Fruit fly (Drosophila melanogaster) whole organism, embryonic: Measurements from ENCODE around the gene endos.

Experiments
- CG1024 ChIP-seq: fragments of 200-800 bp; sonication (Bioruptor generic); IDR thresholded peaks from 2 replicates; pipeline ENCODE4 v1.3.6; 2022; ENCODE audit warnings: missing biosample characterization, missing genetic modification characterization
- CG11093 ChIP-seq: fragments of 200-800 bp; sonication (Bioruptor generic); IDR thresholded peaks from 3 replicates; pipeline ENCODE4 v1.3.6; 2022; ENCODE audit warnings: missing biosample characterization, missing genetic modification characterization
- CG11247 ChIP-seq: fragments of 200-800 bp; sonication (Bioruptor generic); IDR thresholded peaks from 2 replicates; pipeline ENCODE4 v1.3.6; 2022; ENCODE audit warnings: missing biosample characterization, missing genetic modification characterization
- CG31441 ChIP-seq: fragments of 200-800 bp; sonication (Bioruptor generic); IDR thresholded peaks from 2 replicates; pipeline ENCODE4 v1.3.6; 2022; ENCODE audit warnings: missing biosample characterization, missing genetic modification characterization
- CG4730 ChIP-seq: fragments of 200-800 bp; sonication (Bioruptor generic); IDR thresholded peaks from 2 replicates; pipeline ENCODE4 v1.3.6; 2022; ENCODE audit warnings: missing biosample characterization, missing genetic modification characterization
- Neu2 ChIP-seq: fragments of 200-800 bp; sonication (Bioruptor generic); optimal IDR thresholded peaks from 3 replicates; lab custom pipeline; 2016; ENCODE audit warnings: missing biosample characterization, missing genetic modification characterization, borderline replicate concordance
- Six4 ChIP-seq: fragments of 200-800 bp; sonication (Bioruptor generic); optimal IDR thresholded peaks from 2 replicates; lab custom pipeline; 2016; ENCODE audit warnings: missing biosample characterization, missing genetic modification characterization
- Spps ChIP-seq: fragments of 200-800 bp; sonication (Bioruptor generic); optimal IDR thresholded peaks from 2 replicates; lab custom pipeline; 2018; ENCODE audit warnings: missing biosample characterization, mild to moderate bottlenecking, missing genetic modification characterization
- ash1 ChIP-seq: fragments of 200-800 bp; sonication (Bioruptor generic); optimal IDR thresholded peaks from 2 replicates; lab custom pipeline; 2018; ENCODE audit warnings: missing biosample characterization, mild to moderate bottlenecking, missing genetic modification characterization
- chm ChIP-seq: fragments of 200-800 bp; sonication (Bioruptor generic); IDR thresholded peaks from 2 replicates; pipeline ENCODE4 v1.3.6; 2022; ENCODE audit warnings: missing biosample characterization, missing genetic modification characterization
- dimm ChIP-seq: fragments of 200-800 bp; sonication (Bioruptor generic); IDR thresholded peaks from 2 replicates; pipeline ENCODE4 v1.3.6; 2022; ENCODE audit warnings: missing biosample characterization, missing genetic modification characterization
- ewg ChIP-seq: fragments of 200-800 bp; sonication (Bioruptor generic); optimal IDR thresholded peaks from 3 replicates; lab custom pipeline; 2017; ENCODE audit warnings: mild to moderate bottlenecking, missing biosample characterization, missing genetic modification reagents, missing genetic modification characterization
- tna ChIP-seq: fragments of 200-800 bp; sonication (Bioruptor generic); IDR thresholded peaks from 2 replicates; pipeline ENCODE4 v1.3.6; 2022; ENCODE audit warnings: missing biosample characterization, missing genetic modification characterization; ENCODE audit not compliant: partially characterized antibody

DNA sequence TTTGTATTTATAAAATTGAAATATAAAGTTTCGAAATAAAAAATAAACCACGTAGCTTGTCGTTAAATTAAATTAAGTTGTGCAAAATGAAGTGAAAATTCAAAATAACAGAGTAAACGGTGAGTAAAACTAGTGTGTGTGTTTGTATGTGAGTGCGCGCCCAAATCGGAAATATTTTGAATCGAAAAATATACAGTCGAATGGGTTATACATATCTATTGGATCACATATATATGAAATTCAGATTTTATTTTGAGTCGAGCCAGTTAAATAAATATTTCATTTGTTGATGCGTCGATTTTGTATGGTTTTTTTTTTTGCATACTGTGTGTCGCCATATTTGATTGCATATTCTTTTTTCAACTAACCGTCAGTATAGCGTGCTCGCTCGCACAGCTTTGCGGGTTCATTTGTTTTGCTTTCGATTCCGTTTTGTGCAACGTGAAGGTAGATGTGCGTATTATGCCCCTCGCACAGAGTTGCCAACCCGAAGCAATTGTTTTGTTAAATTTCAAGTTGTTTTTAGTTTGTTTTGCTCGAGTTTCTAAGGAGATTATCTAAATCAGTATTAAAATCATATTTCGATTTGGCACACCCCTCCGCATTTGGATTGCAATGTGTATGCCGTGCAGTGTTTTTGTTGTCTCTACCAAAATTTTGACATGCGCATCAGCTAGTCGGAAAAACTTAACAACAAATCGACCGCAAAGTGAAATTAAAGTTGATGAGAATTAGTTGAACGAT lies 28.0 kb downstream of the endos start:
- TF ChIP-seq Neu2 (peak; percentile 33), Spps (no peak), ash1 (no peak), ewg (GFP tag; lab: Kevin White, UChicago) (no peak), CG11093 (GFP tag; lab: Robert Waterston, UW) (no peak), chm (GFP tag; lab: Robert Waterston, UW) (no peak), CG4730 (GFP tag; lab: Robert Waterston, UW) (no peak), CG11247 (GFP tag; lab: Robert Waterston, UW) (no peak), dimm (GFP tag; lab: Robert Waterston, UW) (no peak), Six4 (GFP tag; lab: Kevin White, UChicago) (no peak), CG31441 (GFP tag; lab: Robert Waterston, UW) (no peak), CG1024 (GFP tag; lab: Robert Waterston, UW) (no peak), tna (peak; percentile 28; the same call in 1 of the 2 replicates)
